Worm (Caenorhabditis elegans): Measurements from ENCODE around the gene txbp-3.

DNA sequence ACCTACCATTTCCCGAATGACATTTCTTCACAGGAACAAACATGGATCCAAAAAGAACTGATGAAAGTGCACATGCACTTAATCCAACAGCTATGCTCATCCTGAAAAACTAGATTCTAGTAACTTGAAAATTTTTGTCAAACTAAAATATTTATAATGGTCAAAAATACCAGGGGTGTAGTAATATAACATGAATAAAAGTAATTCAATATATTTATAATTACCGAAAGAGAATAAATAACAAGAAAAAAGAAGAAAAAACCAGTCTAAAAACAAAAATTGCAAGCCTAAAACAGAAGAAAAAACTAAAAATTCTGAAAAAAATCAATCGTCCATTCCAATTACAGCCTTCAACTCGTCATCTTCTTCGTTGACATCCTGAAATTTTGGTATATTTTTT is 42.6 kb downstream of the txbp-3 start, which contains the start of gene R144.6:
- TF ChIP-seq K11D2.4 (GFP tag; IDR thresholded peaks at IDR 0.05) (no peak), ceh-40 (GFP tag; IDR thresholded peaks at IDR 0.05) (no peak), nhr-90 (tag; optimal IDR thresholded peaks at IDR 0.05) (no peak), ekl-4 (GFP tag; IDR thresholded peaks at IDR 0.05) (no peak), athp-1 (tag; optimal IDR thresholded peaks at IDR 0.05) (no peak), bed-2 (GFP tag; IDR thresholded peaks at IDR 0.05) (no peak), snpc-4 (GFP tag; optimal IDR thresholded peaks at IDR 0.05) (no peak), snpc-4 (tag; optimal IDR thresholded peaks at IDR 0.05) (no peak), mcd-1 (GFP tag; IDR thresholded peaks at IDR 0.05) (no peak), cebp-2 (GFP tag; IDR thresholded peaks at IDR 0.05) (no peak), unc-62 (GFP tag; optimal IDR thresholded peaks at IDR 0.05) (no peak), nhr-80 (tag; optimal IDR thresholded peaks at IDR 0.05) (no peak), hrde-1 (tag; optimal IDR thresholded peaks at IDR 0.05; ENCODE audit: borderline replicate concordance) (no peak)

Measured in whole organism, young adult.